Fruit fly (Drosophila melanogaster) whole organism, prepupa: ENCODE data around the gene yellow-e3.

Source experiments
- Blimp-1 ChIP-seq: fragments of 200-800 bp; sonication (Bioruptor generic); optimal IDR thresholded peaks from 3 replicates; lab custom pipeline; 2017; ENCODE audit warnings: missing biosample characterization, missing genetic modification characterization, mild to moderate bottlenecking, moderate library complexity, missing genetic modification reagents
- CG10631 ChIP-seq: fragments of 200-800 bp; sonication (Bioruptor generic); optimal IDR thresholded peaks from 2 replicates; lab custom pipeline; 2016; ENCODE audit warnings: missing biosample characterization, missing genetic modification characterization
- CG10669 ChIP-seq: fragments of 200-800 bp; sonication (Bioruptor generic); optimal IDR thresholded peaks from 3 replicates; lab custom pipeline; 2018; ENCODE audit warnings: missing biosample characterization, mild to moderate bottlenecking, missing genetic modification characterization, moderate library complexity
- CG11762 ChIP-seq: fragments of 200-800 bp; sonication (Bioruptor generic); optimal IDR thresholded peaks from 3 replicates; lab custom pipeline; 2016; ENCODE audit warnings: missing biosample characterization, missing genetic modification characterization; ENCODE audit not compliant: insufficient read depth
- CG11902 ChIP-seq: fragments of 200-800 bp; sonication (Bioruptor generic); optimal IDR thresholded peaks from 3 replicates; lab custom pipeline; 2016; ENCODE audit warnings: missing biosample characterization, missing genetic modification characterization
- CG15336 ChIP-seq: fragments of 200-800 bp; sonication (Bioruptor generic); IDR thresholded peaks from 2 replicates; pipeline ENCODE4 v1.3.6; 2022; ENCODE audit warnings: missing biosample characterization, missing genetic modification characterization
- CG1621 ChIP-seq: fragments of 200-800 bp; sonication (Bioruptor generic); optimal IDR thresholded peaks from 3 replicates; lab custom pipeline; 2018; ENCODE audit warnings: missing biosample characterization, mild to moderate bottlenecking, missing genetic modification characterization
- CG16779 ChIP-seq: fragments of 200-800 bp; sonication (Bioruptor generic); optimal IDR thresholded peaks from 3 replicates; lab custom pipeline; 2017; ENCODE audit warnings: missing biosample characterization, mild to moderate bottlenecking, missing genetic modification characterization
- CG3032 ChIP-seq: fragments of 200-800 bp; optimal IDR thresholded peaks from 2 replicates; lab custom pipeline; 2019; ENCODE audit warnings: missing biosample characterization, mild to moderate bottlenecking, missing genetic modification characterization, moderate library complexity
- CG31627 ChIP-seq: fragments of 200-800 bp; sonication (Bioruptor generic); optimal IDR thresholded peaks from 3 replicates; lab custom pipeline; 2016; ENCODE audit warnings: missing biosample characterization, missing genetic modification characterization
- CG32006 ChIP-seq: fragments of 200-800 bp; sonication (Bioruptor generic); optimal IDR thresholded peaks from 3 replicates; lab custom pipeline; 2017; ENCODE audit warnings: missing biosample characterization, mild to moderate bottlenecking, missing genetic modification characterization
- CG34406 ChIP-seq: fragments of 200-800 bp; sonication (Bioruptor generic); optimal IDR thresholded peaks from 3 replicates; lab custom pipeline; 2016; ENCODE audit warnings: missing biosample characterization, missing genetic modification characterization
- CG3919 ChIP-seq: fragments of 200-800 bp; sonication (Bioruptor generic); optimal IDR thresholded peaks from 3 replicates; lab custom pipeline; 2016; ENCODE audit warnings: missing biosample characterization, missing genetic modification characterization
- CG4318 ChIP-seq: fragments of 200-800 bp; sonication (Bioruptor generic); optimal IDR thresholded peaks from 3 replicates; lab custom pipeline; 2017; ENCODE audit warnings: missing biosample characterization, mild to moderate bottlenecking, missing genetic modification characterization
- CG6792 ChIP-seq: fragments of 200-800 bp; sonication (Bioruptor generic); optimal IDR thresholded peaks from 3 replicates; lab custom pipeline; 2016; ENCODE audit warnings: missing biosample characterization, missing genetic modification characterization
- CG6854 ChIP-seq: fragments of 200-800 bp; sonication (Bioruptor generic); optimal IDR thresholded peaks from 2 replicates; lab custom pipeline; 2017; ENCODE audit warnings: missing biosample characterization, mild to moderate bottlenecking, missing genetic modification characterization
- CG8319 ChIP-seq: fragments of 200-800 bp; sonication (Bioruptor generic); optimal IDR thresholded peaks from 3 replicates; lab custom pipeline; 2016; ENCODE audit warnings: missing biosample characterization, missing genetic modification characterization
- CG8632 ChIP-seq: fragments of 200-800 bp; sonication (Bioruptor generic); optimal IDR thresholded peaks from 3 replicates; lab custom pipeline; 2016; ENCODE audit warnings: missing biosample characterization, missing genetic modification characterization
- Eip75B ChIP-seq: fragments of 200-800 bp; sonication (Bioruptor generic); optimal IDR thresholded peaks from 3 replicates; lab custom pipeline; 2016; ENCODE audit warnings: missing biosample characterization, missing genetic modification characterization
- Eip78C ChIP-seq: fragments of 200-800 bp; sonication (Bioruptor generic); peaks from one replicate; lab custom pipeline; 2016; ENCODE audit warnings: missing biosample characterization, missing genetic modification characterization
- Eip93F ChIP-seq: fragments of 200-800 bp; sonication (Bioruptor generic); optimal IDR thresholded peaks from 2 replicates; lab custom pipeline; 2016; ENCODE audit warnings: missing biosample characterization, mild to moderate bottlenecking, missing genetic modification characterization
- Ets21C ChIP-seq: fragments of 200-800 bp; sonication (Bioruptor generic); optimal IDR thresholded peaks from 3 replicates; lab custom pipeline; 2016; ENCODE audit warnings: missing biosample characterization, missing genetic modification characterization
- Ets96B ChIP-seq: fragments of 200-800 bp; optimal IDR thresholded peaks from 2 replicates; lab custom pipeline; 2019; ENCODE audit warnings: missing biosample characterization, mild to moderate bottlenecking, missing genetic modification characterization, moderate library complexity
- Hr38 ChIP-seq: sonication (Bioruptor generic); optimal IDR thresholded peaks from 2 replicates; lab custom pipeline; 2016; ENCODE audit warnings: missing biosample characterization, missing genetic modification characterization
- Hr39 ChIP-seq: fragments of 200-800 bp; sonication (Bioruptor generic); optimal IDR thresholded peaks from 2 replicates; lab custom pipeline; 2016; ENCODE audit warnings: missing biosample characterization, missing genetic modification characterization
- Hr4 ChIP-seq: fragments of 200-800 bp; sonication (Bioruptor generic); optimal IDR thresholded peaks from 3 replicates; lab custom pipeline; 2016; ENCODE audit warnings: missing biosample characterization, missing genetic modification characterization
- Lpt ChIP-seq: fragments of 200-800 bp; sonication (Bioruptor generic); optimal IDR thresholded peaks from 3 replicates; lab custom pipeline; 2016; ENCODE audit warnings: missing biosample characterization, missing genetic modification characterization
- Met ChIP-seq: fragments of 200-800 bp; sonication (Bioruptor generic); optimal IDR thresholded peaks from 3 replicates; lab custom pipeline; 2016; ENCODE audit warnings: missing biosample characterization, missing genetic modification characterization
- OdsH ChIP-seq: fragments of 200-800 bp; sonication (Bioruptor generic); optimal IDR thresholded peaks from 3 replicates; lab custom pipeline; 2016; ENCODE audit warnings: missing biosample characterization, missing genetic modification characterization
- Smox ChIP-seq: fragments of 200-800 bp; sonication (Bioruptor generic); optimal IDR thresholded peaks from 3 replicates; lab custom pipeline; 2016; ENCODE audit warnings: missing biosample characterization, missing genetic modification characterization
- Sox14 ChIP-seq: fragments of 200-800 bp; sonication (Bioruptor generic); optimal IDR thresholded peaks from 3 replicates; lab custom pipeline; 2016; ENCODE audit warnings: missing biosample characterization, missing genetic modification characterization
- Sox15 ChIP-seq: fragments of 200-800 bp; sonication (Bioruptor generic); optimal IDR thresholded peaks from 3 replicates; lab custom pipeline; 2016; ENCODE audit warnings: missing biosample characterization, missing genetic modification characterization
- achi ChIP-seq: fragments of 200-800 bp; sonication (Bioruptor generic); optimal IDR thresholded peaks from 3 replicates; lab custom pipeline; 2016; ENCODE audit warnings: missing biosample characterization, missing genetic modification characterization
- acj6 ChIP-seq: fragments of 200-800 bp; sonication (Bioruptor generic); optimal IDR thresholded peaks from 3 replicates; lab custom pipeline; 2016; ENCODE audit warnings: missing biosample characterization, missing genetic modification characterization
- cyc ChIP-seq: fragments of 200-800 bp; sonication (Bioruptor generic); optimal IDR thresholded peaks from 3 replicates; lab custom pipeline; 2016; ENCODE audit warnings: missing biosample characterization, missing genetic modification characterization
- dsx ChIP-seq: fragments of 200-800 bp; optimal IDR thresholded peaks from 3 replicates; lab custom pipeline; 2019; ENCODE audit warnings: missing biosample characterization, mild to moderate bottlenecking, missing genetic modification characterization, moderate library complexity; ENCODE audit not compliant: poor library complexity, severe bottlenecking
- fd85E ChIP-seq: fragments of 200-800 bp; sonication (Bioruptor generic); optimal IDR thresholded peaks from 3 replicates; lab custom pipeline; 2016; ENCODE audit warnings: missing biosample characterization, missing genetic modification characterization
- fkh ChIP-seq: fragments of 200-800 bp; sonication (Bioruptor generic); optimal IDR thresholded peaks from 3 replicates; lab custom pipeline; 2017; ENCODE audit warnings: missing biosample characterization, mild to moderate bottlenecking, missing genetic modification characterization, moderate library complexity
- net ChIP-seq: fragments of 200-800 bp; sonication (Bioruptor generic); optimal IDR thresholded peaks from 3 replicates; lab custom pipeline; 2016; ENCODE audit warnings: missing biosample characterization, missing genetic modification characterization
- pdm3 ChIP-seq: fragments of 200-800 bp; sonication (Bioruptor generic); optimal IDR thresholded peaks from 3 replicates; lab custom pipeline; 2016; ENCODE audit warnings: missing biosample characterization, missing genetic modification characterization
- spab ChIP-seq: fragments of 200-800 bp; sonication (Bioruptor generic); optimal IDR thresholded peaks from 2 replicates; lab custom pipeline; 2017; ENCODE audit warnings: missing biosample characterization, mild to moderate bottlenecking, missing genetic modification characterization, missing genetic modification reagents
- ss ChIP-seq, 2 experiments: fragments of 200-800 bp; sonication (Bioruptor generic); optimal IDR thresholded peaks; 2 replicates in 1 of 2; 3 replicates in 1 of 2; lab custom pipeline; 2017 to 2018; ENCODE audit warnings: mild to moderate bottlenecking in 2 of 2, missing biosample characterization in 2 of 2, missing genetic modification characterization in 2 of 2, moderate library complexity in 1 of 2
- svp ChIP-seq: fragments of 200-800 bp; sonication (Bioruptor generic); peaks from one replicate; lab custom pipeline; 2016; ENCODE audit warnings: missing biosample characterization, missing genetic modification characterization
- topi ChIP-seq: fragments of 200-800 bp; sonication (Bioruptor generic); optimal IDR thresholded peaks from 3 replicates; lab custom pipeline; 2016; ENCODE audit warnings: missing biosample characterization, missing genetic modification characterization
- vri ChIP-seq: fragments of 200-800 bp; sonication (Bioruptor generic); optimal IDR thresholded peaks from 3 replicates; lab custom pipeline; 2016; ENCODE audit warnings: missing biosample characterization, mild to moderate bottlenecking, missing genetic modification characterization

Gene yellow-e3

dm6 chr3R:13366561-13367518, 37.8 kb downstream of the yellow-e3 start, which contains the start of gene Elp6 (continued):
- TF ChIP-seq Hr39 (GFP tag; lab: Kevin White, UChicago), result peak; percentile 87
- peak; percentile 88 for TF ChIP-seq CG10631 (GFP tag; lab: Kevin White, UChicago)
- TF ChIP-seq CG1621, result peak; percentile 28
- TF ChIP-seq OdsH, result peak; percentile 85
- TF ChIP-seq Smox (GFP tag; lab: Kevin White, UChicago), result peak; percentile 86
- peak; percentile 87 for TF ChIP-seq CG11762 (GFP tag; lab: Kevin White, UChicago)
- TF ChIP-seq Sox14 (GFP tag; lab: Kevin White, UChicago), result peak; percentile 86
- TF ChIP-seq acj6, result peak; percentile 82
- peak; percentile 95 for TF ChIP-seq Eip78C (GFP tag; lab: Kevin White, UChicago)
- peak; percentile 86 for TF ChIP-seq CG3919 (GFP tag; lab: Kevin White, UChicago)
- TF ChIP-seq Blimp-1 (GFP tag; lab: Kevin White, UChicago), result peak; percentile 60

- TF ChIP-seq CG4318 (GFP tag; lab: Kevin White, UChicago) (no peak), Hr4 (GFP tag; lab: Kevin White, UChicago) (peak; percentile 2), Eip75B (no peak), pdm3 (no peak), CG3032 (tag; lab: Kevin White, UChicago) (no peak), topi (peak; percentile 20), OdsH (peak; percentile 5), Eip78C (GFP tag; lab: Kevin White, UChicago) (peak; percentile 48), CG11762 (GFP tag; lab: Kevin White, UChicago) (no peak), CG1621 (no peak), Eip93F (GFP tag; lab: Kevin White, UChicago) (no peak), Sox15 (GFP tag; lab: Kevin White, UChicago) (no peak), CG34406 (GFP tag; lab: Kevin White, UChicago) (peak; percentile 23), CG6792 (GFP tag; lab: Kevin White, UChicago) (no peak), CG8632 (GFP tag; lab: Kevin White, UChicago) (peak; percentile 6), fkh (GFP tag; lab: Kevin White, UChicago) (peak; percentile 68), Met (GFP tag; lab: Kevin White, UChicago) (no peak), fd85E (no peak), vri (GFP tag; lab: Kevin White, UChicago) (peak; percentile 45), CG6854 (GFP tag; lab: Kevin White, UChicago) (no peak), acj6 (peak; percentile 9), CG11902 (GFP tag; lab: Kevin White, UChicago) (no peak), Sox14 (GFP tag; lab: Kevin White, UChicago) (no peak), svp (GFP tag; lab: Kevin White, UChicago) (no peak), CG32006 (peak; percentile 51), CG10669 (GFP tag; lab: Kevin White, UChicago) (no peak), Ets96B (tag; lab: Kevin White, UChicago) (no peak), Lpt (GFP tag; lab: Kevin White, UChicago) (no peak), Blimp-1 (GFP tag; lab: Kevin White, UChicago) (no peak), Ets21C (no peak), Hr39 (GFP tag; lab: Kevin White, UChicago) (no peak), CG16779 (tag; lab: Kevin White, UChicago) (no peak), CG8319 (no peak), dsx (GFP tag; lab: Kevin White, UChicago) (no peak), CG31627 (GFP tag; lab: Kevin White, UChicago) (no peak), cyc (GFP tag; lab: Kevin White, UChicago) (no peak), Hr38 (no peak), Smox (GFP tag; lab: Kevin White, UChicago) (no peak), ss (GFP tag; optimal IDR thresholded peaks at IDR 0.05; lab: Kevin White, UChicago) (no peak), net (no peak), spab (no peak), CG15336 (GFP tag; lab: Robert Waterston, UW) (no peak), achi (no peak)
These were observed 38.8 kb downstream of the yellow-e3 start for dm6 chr3R:13365665-13366414.
